Worm (Caenorhabditis elegans): ENCODE data around the gene glct-6.

DNA sequence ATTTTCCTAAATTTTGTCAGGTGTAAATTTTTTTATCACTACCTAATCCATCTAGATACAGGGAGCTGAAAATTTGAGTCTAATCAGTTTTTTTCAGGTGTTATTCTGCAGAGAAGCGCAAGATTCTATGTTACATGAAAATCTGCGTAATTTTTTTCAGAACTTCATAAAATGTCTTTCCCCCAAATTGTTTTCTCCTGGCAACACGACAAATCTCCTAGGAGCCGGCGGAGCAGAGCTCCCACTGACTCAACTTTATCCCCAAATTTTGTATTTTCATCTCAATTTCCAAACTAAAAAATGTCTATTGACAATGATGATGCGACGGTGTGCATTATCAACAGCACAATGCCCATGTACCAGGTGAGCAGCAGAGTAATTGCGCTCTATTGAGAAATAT is 55.4 kb downstream of the glct-6 start, which contains the start of gene F28F9.2:
- TF ChIP-seq nhr-28 (tag; optimal IDR thresholded peaks at IDR 0.05), result no peak
- no peak for TF ChIP-seq zip-2 (tag; optimal IDR thresholded peaks at IDR 0.05)
- TF ChIP-seq nhr-25 (tag; optimal IDR thresholded peaks at IDR 0.05; ENCODE audit: borderline replicate concordance, insufficient read depth), result no peak
- no peak for TF ChIP-seq lsy-2 (tag; optimal IDR thresholded peaks at IDR 0.05)
